Fruit fly (Drosophila melanogaster) whole organism, adult: ENCODE results near the gene CG17097.

Experiments
- Hr96 ChIP-seq: fragments of 200-800 bp; sonication (Bioruptor generic); optimal IDR thresholded peaks from 2 replicates; lab custom pipeline; 2016; ENCODE audit warnings: missing biosample characterization, missing genetic modification characterization
- kay ChIP-seq: fragments of 200-800 bp; sonication (Bioruptor generic); peaks from one replicate; lab custom pipeline; 2016; ENCODE audit warnings: missing biosample characterization, missing genetic modification characterization, borderline replicate concordance

dm6 chr2L:10661490-10662240 lies 15.4 kb downstream of the CG17097 start, which contains the start of gene CG31871:
- TF ChIP-seq kay (GFP tag; lab: Kevin White, UChicago) (no peak), Hr96 (no peak)
